Worm (Caenorhabditis elegans) whole organism, late embryonic: ENCODE results near the gene F15G9.2.

ENCODE experiments used
- C08G9.2 ChIP-seq: sonication (generic microtip); optimal IDR thresholded peaks from 2 replicates; lab custom pipeline; 2016; ENCODE audit warnings: mild to moderate bottlenecking, missing genetic modification characterization, moderate library complexity, missing compliant biosample characterization
- T23F11.4 ChIP-seq: fragments of 200-800 bp; sonication (Bioruptor generic); optimal IDR thresholded peaks from 2 replicates; lab custom pipeline; 2018; ENCODE audit warnings: mild to moderate bottlenecking, missing genetic modification characterization, missing compliant biosample characterization
- Y22D7AL.16 ChIP-seq: sonication (generic microtip); optimal IDR thresholded peaks from 2 replicates; lab custom pipeline; 2016; ENCODE audit warnings: missing genetic modification characterization, missing compliant biosample characterization
- ahr-1 ChIP-seq: sonication (generic microtip); optimal IDR thresholded peaks from 2 replicates; lab custom pipeline; 2016; ENCODE audit warnings: missing genetic modification characterization, missing compliant biosample characterization
- ceh-18 ChIP-seq: sonication (generic microtip); optimal IDR thresholded peaks from 2 replicates; lab custom pipeline; 2016; ENCODE audit warnings: missing genetic modification characterization, missing compliant biosample characterization
- ceh-2 ChIP-seq: sonication (generic microtip); optimal IDR thresholded peaks from 2 replicates; lab custom pipeline; 2016; ENCODE audit warnings: missing genotype, missing genetic modification characterization, missing compliant biosample characterization
- ceh-22 ChIP-seq: sonication (generic microtip); optimal IDR thresholded peaks from 2 replicates; lab custom pipeline; 2017; ENCODE audit warnings: missing biosample characterization, missing genetic modification characterization
- ceh-24 ChIP-seq: sonication (generic microtip); optimal IDR thresholded peaks from 2 replicates; lab custom pipeline; 2016; ENCODE audit warnings: mild to moderate bottlenecking, missing genetic modification characterization, missing compliant biosample characterization
- ceh-31 ChIP-seq: sonication (generic microtip); optimal IDR thresholded peaks from 2 replicates; lab custom pipeline; 2016; ENCODE audit warnings: missing genetic modification characterization, missing compliant biosample characterization
- ceh-34 ChIP-seq: sonication (generic microtip); optimal IDR thresholded peaks from 2 replicates; lab custom pipeline; 2016; ENCODE audit warnings: mild to moderate bottlenecking, missing genetic modification characterization, missing compliant biosample characterization
- ceh-6 ChIP-seq: fragments of 200-800 bp; sonication (Bioruptor generic); optimal IDR thresholded peaks from 2 replicates; lab custom pipeline; 2018; ENCODE audit warnings: mild to moderate bottlenecking, missing genetic modification characterization, missing compliant biosample characterization
- che-1 ChIP-seq: sonication (generic microtip); optimal IDR thresholded peaks from 2 replicates; lab custom pipeline; 2016; ENCODE audit warnings: mild to moderate bottlenecking, missing genetic modification characterization, missing compliant biosample characterization
- dve-1 ChIP-seq: sonication (generic microtip); optimal IDR thresholded peaks from 2 replicates; lab custom pipeline; 2017; ENCODE audit warnings: antibody characterized with exemption, mild to moderate bottlenecking, missing genetic modification characterization, missing compliant biosample characterization
- elt-2 ChIP-seq: sonication (generic microtip); optimal IDR thresholded peaks from 2 replicates; lab custom pipeline; 2016; ENCODE audit warnings: missing genetic modification reagents, missing genetic modification characterization, missing compliant biosample characterization
- elt-4 ChIP-seq: sonication (generic microtip); optimal IDR thresholded peaks from 2 replicates; lab custom pipeline; 2016; ENCODE audit warnings: missing genetic modification characterization, missing compliant biosample characterization
- ets-4 ChIP-seq: sonication (generic microtip); optimal IDR thresholded peaks from 2 replicates; lab custom pipeline; 2016; ENCODE audit warnings: missing genetic modification characterization, missing compliant biosample characterization
- hlh-13 ChIP-seq: fragments of 200-800 bp; sonication (Bioruptor generic); optimal IDR thresholded peaks from 2 replicates; lab custom pipeline; 2018; ENCODE audit warnings: mild to moderate bottlenecking, missing genetic modification characterization, missing compliant biosample characterization
- hlh-15 ChIP-seq: sonication (generic microtip); optimal IDR thresholded peaks from 2 replicates; lab custom pipeline; 2016; ENCODE audit warnings: missing genetic modification characterization, missing compliant biosample characterization
- hlh-30 ChIP-seq: sonication (generic microtip); optimal IDR thresholded peaks from 2 replicates; lab custom pipeline; 2017; ENCODE audit warnings: antibody characterized with exemption, missing genetic modification characterization, missing compliant biosample characterization; ENCODE audit not compliant: insufficient read depth
- hlh-6 ChIP-seq: sonication (generic microtip); optimal IDR thresholded peaks from 2 replicates; lab custom pipeline; 2016; ENCODE audit warnings: missing genotype, missing genetic modification characterization, missing compliant biosample characterization
- hlh-8 ChIP-seq: sonication (generic microtip); optimal IDR thresholded peaks from 2 replicates; lab custom pipeline; 2016; ENCODE audit warnings: missing genotype, missing genetic modification characterization, missing compliant biosample characterization
- mec-3 ChIP-seq: sonication (generic microtip); optimal IDR thresholded peaks from 2 replicates; lab custom pipeline; 2016; ENCODE audit warnings: borderline replicate concordance, missing genetic modification characterization, missing compliant biosample characterization
- nfya-1 ChIP-seq: sonication (generic microtip); optimal IDR thresholded peaks from 2 replicates; lab custom pipeline; 2017; ENCODE audit warnings: missing genetic modification characterization, mild to moderate bottlenecking, missing compliant biosample characterization, antibody characterized with exemption, moderate library complexity
- nhr-11 ChIP-seq: fragments of 150-350 bp; optimal IDR thresholded peaks from 2 replicates; lab custom pipeline; 2014; ENCODE audit warnings: missing biosample characterization, missing genetic modification characterization
- nhr-232 ChIP-seq: sonication (generic microtip); optimal IDR thresholded peaks from 2 replicates; lab custom pipeline; 2016; ENCODE audit warnings: missing genetic modification characterization, missing compliant biosample characterization
- npax-4 ChIP-seq: sonication (generic microtip); optimal IDR thresholded peaks from 2 replicates; lab custom pipeline; 2016; ENCODE audit warnings: missing genetic modification characterization, missing compliant biosample characterization
- odd-2 ChIP-seq: sonication (generic microtip); optimal IDR thresholded peaks from 2 replicates; lab custom pipeline; 2017; ENCODE audit warnings: antibody characterized with exemption, mild to moderate bottlenecking, missing genetic modification characterization, missing compliant biosample characterization
- pag-3 ChIP-seq: sonication (generic microtip); optimal IDR thresholded peaks from 2 replicates; lab custom pipeline; 2016; ENCODE audit warnings: missing compliant biosample characterization, missing genetic modification characterization, borderline replicate concordance
- pat-9 ChIP-seq: fragments of 200-800 bp; sonication (Bioruptor generic); optimal IDR thresholded peaks from 2 replicates; lab custom pipeline; 2018; ENCODE audit warnings: mild to moderate bottlenecking, missing genetic modification characterization, moderate library complexity, missing compliant biosample characterization
- pax-1 ChIP-seq: fragments of 150-350 bp; optimal IDR thresholded peaks from 2 replicates; lab custom pipeline; 2014; ENCODE audit warnings: missing biosample characterization, missing genetic modification characterization
- pha-2 ChIP-seq: sonication (generic microtip); optimal IDR thresholded peaks from 2 replicates; lab custom pipeline; 2017; ENCODE audit warnings: mild to moderate bottlenecking, missing genetic modification characterization, missing compliant biosample characterization
- pha-4 ChIP-seq: fragments of 150-350 bp; optimal IDR thresholded peaks from 2 replicates; lab custom pipeline; 2018; ENCODE audit warnings: missing biosample characterization, missing genetic modification reagents, missing genetic modification characterization
- ref-2 ChIP-seq: sonication (generic microtip); optimal IDR thresholded peaks from 2 replicates; lab custom pipeline; 2016; ENCODE audit warnings: missing genetic modification characterization, missing compliant biosample characterization
- rnt-1 ChIP-seq: sonication (generic microtip); optimal IDR thresholded peaks from 2 replicates; lab custom pipeline; 2016; ENCODE audit warnings: missing genetic modification characterization, missing compliant biosample characterization
- sox-2 ChIP-seq: fragments of 200-800 bp; sonication (Bioruptor generic); IDR thresholded peaks from 2 replicates; pipeline ENCODE4 v1.3.6; 2022; ENCODE audit warnings: missing genetic modification reagents, missing genetic modification characterization, missing compliant biosample characterization
- sox-4 ChIP-seq: sonication (generic microtip); optimal IDR thresholded peaks from 2 replicates; lab custom pipeline; 2017; ENCODE audit warnings: mild to moderate bottlenecking, missing genetic modification characterization, inconsistent platforms, missing compliant biosample characterization
- syd-9 ChIP-seq: sonication (generic microtip); optimal IDR thresholded peaks from 2 replicates; lab custom pipeline; 2016; ENCODE audit warnings: mild to moderate bottlenecking, missing genetic modification characterization, moderate library complexity, missing compliant biosample characterization
- tbx-7 ChIP-seq: sonication (generic microtip); optimal IDR thresholded peaks from 2 replicates; lab custom pipeline; 2016; ENCODE audit warnings: missing genotype, missing genetic modification characterization, missing compliant biosample characterization
- ttx-3 ChIP-seq: sonication (generic microtip); optimal IDR thresholded peaks from 2 replicates; lab custom pipeline; 2016; ENCODE audit warnings: missing genetic modification reagents, missing genetic modification characterization, missing compliant biosample characterization
- unc-42 ChIP-seq: sonication (generic microtip); optimal IDR thresholded peaks from 2 replicates; lab custom pipeline; 2016; ENCODE audit warnings: missing genotype, missing genetic modification characterization, missing compliant biosample characterization
- unc-55 ChIP-seq: sonication (generic microtip); optimal IDR thresholded peaks from 2 replicates; lab custom pipeline; 2017; ENCODE audit warnings: missing biosample characterization, missing genetic modification reagents, missing genetic modification characterization
- zip-5 ChIP-seq: sonication (generic microtip); optimal IDR thresholded peaks from 2 replicates; lab custom pipeline; 2016; ENCODE audit warnings: missing genetic modification characterization, missing compliant biosample characterization
- ztf-16 ChIP-seq: sonication (generic microtip); optimal IDR thresholded peaks from 2 replicates; lab custom pipeline; 2017; ENCODE audit warnings: missing genetic modification characterization, missing compliant biosample characterization

Gene F15G9.2

ce11 chrX:9676788-9677454, 36.6 kb downstream of the F15G9.2 start:
- TF ChIP-seq ahr-1 (tag; lab: Kevin White, UChicago) (no peak), ztf-16 (tag; lab: Kevin White, UChicago) (no peak), ceh-24 (tag; lab: Kevin White, UChicago) (no peak), hlh-15 (tag; lab: Kevin White, UChicago) (no peak), ets-4 (tag; lab: Kevin White, UChicago) (no peak), pat-9 (tag; lab: Kevin White, UChicago) (no peak), elt-2 (tag; lab: Kevin White, UChicago) (peak; percentile 36), mec-3 (tag; lab: Kevin White, UChicago) (no peak)

- no peak for TF ChIP-seq pat-9 (tag; lab: Kevin White, UChicago)
Observed at ce11 chrX:9676009-9676408, 37.5 kb downstream of the F15G9.2 start.

- no peak for TF ChIP-seq ceh-2 (tag; lab: Kevin White, UChicago)
- no peak for TF ChIP-seq pha-4 (tag; lab: Kevin White, UChicago)
- no peak for TF ChIP-seq dve-1 (tag; lab: Kevin White, UChicago)
- TF ChIP-seq pha-2 (tag; lab: Kevin White, UChicago): no peak
- TF ChIP-seq che-1: no peak
- no peak for TF ChIP-seq unc-55 (GFP tag; lab: Kevin White, UChicago)
- no peak for TF ChIP-seq sox-2 (GFP tag; lab: Robert Waterston, UW)
- no peak for TF ChIP-seq T23F11.4 (GFP tag; lab: Kevin White, UChicago)
- no peak for TF ChIP-seq nhr-11
- TF ChIP-seq pag-3 (tag; lab: Kevin White, UChicago): no peak
- TF ChIP-seq ztf-16 (tag; lab: Kevin White, UChicago): no peak
- TF ChIP-seq ceh-22: no peak
- no peak for TF ChIP-seq C08G9.2 (tag; lab: Kevin White, UChicago)
- no peak for TF ChIP-seq rnt-1 (tag; lab: Kevin White, UChicago)
- TF ChIP-seq Y22D7AL.16: no peak
Observed at ce11 chrX:9674799-9675198, 38.7 kb downstream of the F15G9.2 start, which contains the start of gene C43C3.4. Gene C43C3.4, minus strand, starts transcription at chrX:9674899.

ce11 chrX:9673228-9673627, 40.3 kb downstream of the F15G9.2 start:
- TF ChIP-seq mec-3 (tag; lab: Kevin White, UChicago): no peak
- TF ChIP-seq pax-1 (tag; lab: Kevin White, UChicago): no peak
- no peak for TF ChIP-seq zip-5 (tag; lab: Kevin White, UChicago)

- TF ChIP-seq rnt-1 (tag; lab: Kevin White, UChicago) (peak; percentile 16), elt-4 (tag; lab: Kevin White, UChicago) (no peak), ceh-31 (tag; lab: Kevin White, UChicago) (peak; percentile 55), pax-1 (tag; lab: Kevin White, UChicago) (no peak), hlh-8 (tag; lab: Kevin White, UChicago) (no peak), ceh-18 (tag; lab: Kevin White, UChicago) (no peak), odd-2 (tag; lab: Kevin White, UChicago) (no peak), tbx-7 (tag; lab: Kevin White, UChicago) (no peak), sox-4 (tag; lab: Kevin White, UChicago) (no peak), nhr-11 (no peak), mec-3 (tag; lab: Kevin White, UChicago) (no peak), hlh-30 (no peak), unc-42 (tag; lab: Kevin White, UChicago) (peak; percentile 17), ceh-6 (GFP tag; lab: Kevin White, UChicago) (no peak), pag-3 (tag; lab: Kevin White, UChicago) (no peak), npax-4 (tag; lab: Kevin White, UChicago) (no peak), ceh-34 (tag; lab: Kevin White, UChicago) (peak; percentile 4), syd-9 (tag; lab: Kevin White, UChicago) (peak; percentile 46), nhr-232 (tag; lab: Kevin White, UChicago) (no peak), nfya-1 (tag; lab: Kevin White, UChicago) (no peak), ref-2 (tag; lab: Kevin White, UChicago) (peak; percentile 20), hlh-6 (tag; lab: Kevin White, UChicago) (peak; percentile 23), ttx-3 (tag; lab: Kevin White, UChicago) (no peak), ets-4 (tag; lab: Kevin White, UChicago) (no peak), ceh-22 (no peak), hlh-13 (GFP tag; lab: Kevin White, UChicago) (no peak)
Observed at ce11 chrX:9668554-9668953, 45.0 kb downstream of the F15G9.2 start, which contains the start of gene T14B1.1. Gene T14B1.1, minus strand, starts transcription at chrX:9668723.
